Worm (Caenorhabditis elegans) whole organism, midembryonic: Measurements from ENCODE around the gene clc-1.

Experiments
- T22C8.4 ChIP-seq: fragments of 200-800 bp; sonication (Bioruptor generic); IDR thresholded peaks from 2 replicates; pipeline ENCODE4 v1.3.6; 2022; ENCODE audit warnings: missing genetic modification characterization, missing compliant biosample characterization
- cog-1 ChIP-seq: sonication (generic microtip); optimal IDR thresholded peaks from 2 replicates; lab custom pipeline; 2016; ENCODE audit warnings: missing genetic modification characterization, missing compliant biosample characterization
- flt-1 ChIP-seq: fragments of 200-800 bp; sonication (Bioruptor generic); IDR thresholded peaks from 2 replicates; pipeline ENCODE4 v1.3.6; 2022; ENCODE audit warnings: missing genetic modification characterization, missing compliant biosample characterization
- klf-2 ChIP-seq: fragments of 200-800 bp; sonication (Bioruptor generic); conservative IDR thresholded peaks from 2 replicates; pipeline ENCODE4 v1.3.6; 2022; ENCODE audit warnings: missing genetic modification reagents, missing genetic modification characterization, missing compliant biosample characterization
- med-1 ChIP-seq: sonication (generic microtip); optimal IDR thresholded peaks from 2 replicates; lab custom pipeline; 2017; ENCODE audit warnings: missing genetic modification characterization, mild to moderate bottlenecking, missing compliant biosample characterization, antibody characterized with exemption, missing genetic modification reagents; ENCODE audit not compliant: insufficient read depth
- ref-1 ChIP-seq: fragments of 200-800 bp; sonication (Bioruptor generic); conservative IDR thresholded peaks from 2 replicates; pipeline ENCODE4 v1.3.6; 2022; ENCODE audit warnings: missing genetic modification reagents, missing genetic modification characterization, missing compliant biosample characterization
- tab-1 ChIP-seq: fragments of 200-800 bp; sonication (Bioruptor generic); IDR thresholded peaks from 2 replicates; pipeline ENCODE4 v1.3.6; 2022; ENCODE audit warnings: missing genetic modification characterization, missing compliant biosample characterization
- ztf-23 ChIP-seq: fragments of 200-800 bp; sonication (Bioruptor generic); IDR thresholded peaks from 2 replicates; pipeline ENCODE4 v1.3.6; 2022; ENCODE audit warnings: missing genetic modification reagents, missing genetic modification characterization, missing compliant biosample characterization
- ztf-29 ChIP-seq: fragments of 200-800 bp; sonication (Bioruptor generic); IDR thresholded peaks from 2 replicates; pipeline ENCODE4 v1.3.6; 2022; ENCODE audit warnings: missing genetic modification reagents, missing genetic modification characterization, missing compliant biosample characterization

Gene clc-1

ce11 chrX:11061904-11062303 lies 14.7 kb downstream of the clc-1 start, which contains the start of gene lpr-5:
Gene lpr-5 (plus strand): TSS chrX:11062123.
- TF ChIP-seq ref-1 (no peak), klf-2 (GFP tag; lab: Robert Waterston, UW) (no peak), tab-1 (GFP tag; lab: Robert Waterston, UW) (no peak), ztf-23 (GFP tag; lab: Robert Waterston, UW) (no peak), ztf-29 (no peak), T22C8.4 (GFP tag; lab: Robert Waterston, UW) (no peak), med-1 (GFP tag; lab: Kevin White, UChicago) (no peak), cog-1 (tag; lab: Kevin White, UChicago) (no peak), flt-1 (GFP tag; lab: Robert Waterston, UW) (no peak)

- TF ChIP-seq tab-1 (GFP tag; lab: Robert Waterston, UW) (no peak), ztf-29 (no peak), ref-1 (no peak), med-1 (GFP tag; lab: Kevin White, UChicago) (no peak), klf-2 (GFP tag; lab: Robert Waterston, UW) (no peak), flt-1 (GFP tag; lab: Robert Waterston, UW) (no peak), cog-1 (tag; lab: Kevin White, UChicago) (no peak)
Observed at ce11 chrX:11064799-11065198, 17.6 kb downstream of the clc-1 start, which contains the start of gene lpr-4. Gene lpr-4 (plus strand): TSS chrX:11065126.

- TF ChIP-seq ref-1, result no peak
- TF ChIP-seq ztf-29, result no peak
- TF ChIP-seq klf-2 (GFP tag; lab: Robert Waterston, UW), result no peak
Observed at ce11 chrX:11067256-11067655, 20.0 kb downstream of the clc-1 start.

DNA sequence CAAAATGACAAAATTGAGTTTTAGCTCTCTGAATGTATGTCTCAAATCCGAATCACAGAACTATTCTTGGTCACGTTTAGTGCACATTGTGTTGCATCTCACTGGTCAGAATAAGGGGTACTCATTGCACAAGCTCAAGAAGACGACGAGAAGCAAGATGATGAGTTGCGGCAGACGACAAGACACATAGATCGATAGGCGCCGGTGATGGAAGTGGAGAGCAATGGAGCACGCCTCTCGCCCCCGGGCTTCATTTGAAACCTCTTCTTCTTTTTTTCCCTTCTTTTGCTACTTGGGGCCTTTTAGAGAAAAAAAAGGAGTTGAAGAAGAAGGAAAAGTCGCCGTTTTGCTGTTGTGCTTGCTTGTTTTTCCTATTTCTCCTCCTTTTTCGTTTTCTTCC lies 21.1 kb downstream of the clc-1 start, which contains the start of gene apt-9:
TSS of gene apt-9 (plus strand) at position 194 of the 400 bp plus-strand sequence.
- TF ChIP-seq flt-1 (GFP tag; lab: Robert Waterston, UW), result no peak
- TF ChIP-seq tab-1 (GFP tag; lab: Robert Waterston, UW), result no peak
- TF ChIP-seq ref-1, result no peak
- TF ChIP-seq ztf-29, result no peak
- no peak for TF ChIP-seq med-1 (GFP tag; lab: Kevin White, UChicago)
- TF ChIP-seq klf-2 (GFP tag; lab: Robert Waterston, UW), result no peak
- no peak for TF ChIP-seq ztf-23 (GFP tag; lab: Robert Waterston, UW)
- no peak for TF ChIP-seq cog-1 (tag; lab: Kevin White, UChicago)
- no peak for TF ChIP-seq T22C8.4 (GFP tag; lab: Robert Waterston, UW)

DNA sequence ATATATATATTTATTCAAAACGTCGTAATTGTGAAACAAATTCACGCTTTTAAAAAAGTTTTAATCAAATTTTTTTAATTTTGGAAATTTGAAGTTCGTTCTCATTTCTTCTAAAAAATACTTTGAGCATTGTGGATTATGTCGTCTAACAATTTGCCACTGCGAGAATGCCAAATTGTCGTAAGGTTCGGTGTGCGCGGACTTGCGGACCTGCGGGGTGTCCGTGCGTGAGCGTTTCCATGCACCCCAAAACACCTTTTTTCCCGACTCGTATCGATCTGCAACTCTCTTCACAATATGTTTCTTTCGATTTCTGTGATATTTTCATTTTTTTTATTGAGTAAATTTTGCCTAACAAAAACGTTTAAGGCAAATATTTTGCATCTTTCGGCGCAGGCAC lies 25.5 kb downstream of the clc-1 start:
- TF ChIP-seq tab-1 (GFP tag; lab: Robert Waterston, UW) (no peak), med-1 (GFP tag; lab: Kevin White, UChicago) (no peak), klf-2 (GFP tag; lab: Robert Waterston, UW) (no peak), ref-1 (no peak), ztf-23 (GFP tag; lab: Robert Waterston, UW) (0 out of 2 replicates have a peak, but pooled peaks have one; percentile 51)

DNA sequence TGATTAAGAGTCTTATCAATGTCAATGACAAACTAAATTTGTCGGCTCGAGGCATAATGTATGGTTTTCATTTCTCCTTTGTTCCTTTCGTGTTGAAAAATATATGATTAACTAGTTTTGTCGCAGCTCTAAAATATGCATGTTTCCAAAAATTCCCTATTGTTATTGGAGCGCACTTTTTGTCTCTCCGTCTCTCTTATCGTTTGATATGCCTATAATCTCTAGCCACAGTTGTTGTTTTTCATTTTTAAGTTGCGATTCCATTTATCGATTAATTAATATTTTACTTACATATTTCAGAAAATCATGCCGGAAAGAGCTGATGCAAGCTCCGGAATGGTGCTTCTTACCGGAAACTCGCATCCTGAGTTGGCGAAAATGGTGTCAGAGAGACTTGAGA lies 26.1 kb downstream of the clc-1 start, which contains the start of gene W04G3.5:
TSS of gene W04G3.5 (plus strand) at position 301 of the 400 bp plus-strand sequence.
- no peak for TF ChIP-seq klf-2 (GFP tag; lab: Robert Waterston, UW)
- TF ChIP-seq med-1 (GFP tag; lab: Kevin White, UChicago), result no peak
- TF ChIP-seq ztf-23 (GFP tag; lab: Robert Waterston, UW), result no peak
- no peak for TF ChIP-seq T22C8.4 (GFP tag; lab: Robert Waterston, UW)
- no peak for TF ChIP-seq cog-1 (tag; lab: Kevin White, UChicago)
- no peak for TF ChIP-seq ref-1
- no peak for TF ChIP-seq flt-1 (GFP tag; lab: Robert Waterston, UW)
- no peak for TF ChIP-seq tab-1 (GFP tag; lab: Robert Waterston, UW)
- TF ChIP-seq ztf-29, result no peak

DNA sequence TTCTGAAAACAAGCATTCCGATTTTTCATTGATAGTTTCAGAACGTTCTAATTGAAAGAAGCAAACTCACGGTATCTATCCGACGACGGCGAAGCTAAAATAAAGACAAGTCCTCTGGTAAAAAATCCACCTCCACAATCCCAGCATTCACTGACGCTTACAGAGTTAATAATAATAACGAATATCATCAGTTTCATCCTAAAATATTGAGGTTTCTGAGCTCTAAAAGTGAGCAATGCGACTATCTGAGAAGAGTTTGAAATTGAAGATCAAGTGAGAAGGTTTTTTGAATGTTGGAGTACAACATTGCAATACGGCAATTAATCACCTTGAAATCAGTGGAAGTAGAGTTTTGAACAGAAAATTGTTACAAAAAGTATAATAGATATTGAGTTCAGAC lies 29.2 kb downstream of the clc-1 start, which contains the start of gene W04G3.12:
TSS of gene W04G3.12 (minus strand) at position 311 of the 400 bp plus-strand sequence.
- TF ChIP-seq klf-2 (GFP tag; lab: Robert Waterston, UW) (no peak), tab-1 (GFP tag; lab: Robert Waterston, UW) (no peak), cog-1 (tag; lab: Kevin White, UChicago) (no peak), T22C8.4 (GFP tag; lab: Robert Waterston, UW) (no peak), ztf-29 (no peak)

DNA sequence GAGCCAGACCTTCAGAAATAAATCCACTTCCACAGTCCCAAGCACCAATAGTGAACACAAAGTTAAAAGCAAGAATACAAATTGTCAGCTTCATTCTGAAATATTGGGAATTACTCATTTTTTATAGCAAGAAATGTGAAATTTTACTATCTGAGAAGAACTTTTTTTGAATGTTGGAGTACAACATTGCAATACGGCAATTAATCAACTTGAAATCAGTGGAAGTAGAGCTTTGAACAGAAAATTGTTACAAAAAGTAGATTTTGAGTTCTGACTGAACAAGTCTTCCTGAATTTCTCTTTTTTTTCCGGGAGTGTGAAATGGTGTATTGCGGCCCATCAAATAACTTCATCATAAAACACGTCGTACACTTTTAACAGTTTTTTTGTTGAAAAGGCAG lies 30.9 kb downstream of the clc-1 start, which contains the start of gene W04G3.10:
TSS of gene W04G3.10 (minus strand) at position 101 of the 400 bp plus-strand sequence.
- TF ChIP-seq flt-1 (GFP tag; lab: Robert Waterston, UW) (no peak), cog-1 (tag; lab: Kevin White, UChicago) (no peak), med-1 (GFP tag; lab: Kevin White, UChicago) (no peak), ztf-29 (no peak)

ce11 chrX:11079667-11080066 lies 32.4 kb downstream of the clc-1 start, which contains the start of gene W04G3.13:
Gene W04G3.13 (minus strand): TSS chrX:11079767.
- TF ChIP-seq med-1 (GFP tag; lab: Kevin White, UChicago) (no peak), klf-2 (GFP tag; lab: Robert Waterston, UW) (no peak), tab-1 (GFP tag; lab: Robert Waterston, UW) (no peak), cog-1 (tag; lab: Kevin White, UChicago) (no peak), ztf-29 (no peak), ztf-23 (GFP tag; lab: Robert Waterston, UW) (no peak), ref-1 (no peak), flt-1 (GFP tag; lab: Robert Waterston, UW) (no peak), T22C8.4 (GFP tag; lab: Robert Waterston, UW) (no peak)

ce11 chrX:11080170-11080728 lies 33.0 kb downstream of the clc-1 start, which contains the start of gene sulp-7:
Gene sulp-7 (plus strand): TSS chrX:11080678.
- TF ChIP-seq T22C8.4 (GFP tag; lab: Robert Waterston, UW) (no peak), tab-1 (GFP tag; lab: Robert Waterston, UW) (no peak), ztf-29 (no peak), cog-1 (tag; lab: Kevin White, UChicago) (no peak), med-1 (GFP tag; lab: Kevin White, UChicago) (no peak), ztf-23 (GFP tag; lab: Robert Waterston, UW) (no peak), ref-1 (no peak), flt-1 (GFP tag; lab: Robert Waterston, UW) (no peak), klf-2 (GFP tag; lab: Robert Waterston, UW) (no peak)
